Fruit fly (Drosophila melanogaster): ENCODE data around the gene CG11854.

The CG11854 gene

dm6 chr3R:25249145-25250141 is 7.6 kb downstream of the CG11854 start, which contains the start of gene Nup358:
TSS of gene Nup358 (plus strand) at chr3R:25249348.
- no peak for TF ChIP-seq usp (GFP tag; optimal IDR thresholded peaks at IDR 0.05)

- TF ChIP-seq CG8478 (optimal IDR thresholded peaks at IDR 0.05) (no peak), usp (GFP tag; optimal IDR thresholded peaks at IDR 0.05) (no peak), psq (optimal IDR thresholded peaks at IDR 0.05) (no peak), pan (optimal IDR thresholded peaks at IDR 0.05) (no peak), EcR (GFP tag; optimal IDR thresholded peaks at IDR 0.05) (no peak), Dll (optimal IDR thresholded peaks at IDR 0.05) (no peak)
Observed at dm6 chr3R:25258628-25259240, 16.9 kb downstream of the CG11854 start, which contains the start of gene CG11857. TSS of gene CG11857 (plus strand) at chr3R:25258898.

- TF ChIP-seq usp (GFP tag; optimal IDR thresholded peaks at IDR 0.05) (no peak), psq (optimal IDR thresholded peaks at IDR 0.05) (no peak), EcR (GFP tag; optimal IDR thresholded peaks at IDR 0.05) (no peak), pan (optimal IDR thresholded peaks at IDR 0.05) (no peak), Dll (optimal IDR thresholded peaks at IDR 0.05) (no peak), CG8478 (optimal IDR thresholded peaks at IDR 0.05) (no peak)
Observed at dm6 chr3R:25260670-25261069, 18.9 kb downstream of the CG11854 start.

dm6 chr3R:25262322-25262761 is 20.5 kb downstream of the CG11854 start, which contains the start of the genes Kdsr and CG11858:
TSS of gene Kdsr (minus strand) at chr3R:25262498.
TSS of gene CG11858 (plus strand) at chr3R:25262741.
- no peak for TF ChIP-seq EcR (GFP tag; optimal IDR thresholded peaks at IDR 0.05)
- no peak for TF ChIP-seq Dll (optimal IDR thresholded peaks at IDR 0.05)
- no peak for TF ChIP-seq CG8478 (optimal IDR thresholded peaks at IDR 0.05)
- no peak for TF ChIP-seq usp (GFP tag; optimal IDR thresholded peaks at IDR 0.05)
- TF ChIP-seq pan (optimal IDR thresholded peaks at IDR 0.05), result no peak
- no peak for TF ChIP-seq psq (optimal IDR thresholded peaks at IDR 0.05)

- TF ChIP-seq usp (GFP tag; optimal IDR thresholded peaks at IDR 0.05) (no peak), Dll (optimal IDR thresholded peaks at IDR 0.05) (no peak), pan (optimal IDR thresholded peaks at IDR 0.05) (no peak), EcR (GFP tag; optimal IDR thresholded peaks at IDR 0.05) (no peak), psq (optimal IDR thresholded peaks at IDR 0.05) (no peak), CG8478 (optimal IDR thresholded peaks at IDR 0.05) (no peak)
Observed at dm6 chr3R:25265589-25266201, 23.9 kb downstream of the CG11854 start, which contains the start of the genes GlnRS and RIOK2. TSS of gene GlnRS (minus strand) at chr3R:25265721. TSS of gene RIOK2 (plus strand) at chr3R:25265844.

dm6 chr3R:25266751-25267150 is 24.9 kb downstream of the CG11854 start:
- TF ChIP-seq usp (GFP tag; optimal IDR thresholded peaks at IDR 0.05), result no peak
- no peak for TF ChIP-seq pan (optimal IDR thresholded peaks at IDR 0.05)
- TF ChIP-seq EcR (GFP tag; optimal IDR thresholded peaks at IDR 0.05), result no peak
- no peak for TF ChIP-seq Dll (optimal IDR thresholded peaks at IDR 0.05)
- TF ChIP-seq psq (optimal IDR thresholded peaks at IDR 0.05), result no peak
- no peak for TF ChIP-seq CG8478 (optimal IDR thresholded peaks at IDR 0.05)

dm6 chr3R:25269909-25270308 is 28.1 kb downstream of the CG11854 start, which contains the start of the genes CG11889 and CG11891:
TSS of gene CG11889 (plus strand) at chr3R:25270209.
TSS of gene CG11891 (plus strand) at chr3R:25270209.
- TF ChIP-seq pan (optimal IDR thresholded peaks at IDR 0.05) (no peak), Dll (optimal IDR thresholded peaks at IDR 0.05) (no peak), CG8478 (optimal IDR thresholded peaks at IDR 0.05) (no peak)

dm6 chr3R:25273537-25273936 is 31.7 kb downstream of the CG11854 start, which contains the start of gene CG11878:
TSS of gene CG11878 (plus strand) at chr3R:25273837.
- no peak for TF ChIP-seq psq (optimal IDR thresholded peaks at IDR 0.05)
- no peak for TF ChIP-seq EcR (GFP tag; optimal IDR thresholded peaks at IDR 0.05)
- TF ChIP-seq usp (GFP tag; optimal IDR thresholded peaks at IDR 0.05), result no peak
- no peak for TF ChIP-seq CG8478 (optimal IDR thresholded peaks at IDR 0.05)
- TF ChIP-seq pan (optimal IDR thresholded peaks at IDR 0.05), result no peak

- TF ChIP-seq pan (optimal IDR thresholded peaks at IDR 0.05) (no peak), psq (optimal IDR thresholded peaks at IDR 0.05) (no peak), CG8478 (optimal IDR thresholded peaks at IDR 0.05) (no peak), Dll (optimal IDR thresholded peaks at IDR 0.05) (no peak), usp (GFP tag; optimal IDR thresholded peaks at IDR 0.05) (no peak), EcR (GFP tag; optimal IDR thresholded peaks at IDR 0.05) (no peak)
Observed at dm6 chr3R:25275276-25275675, 33.5 kb downstream of the CG11854 start.

dm6 chr3R:25277112-25277511 is 35.3 kb downstream of the CG11854 start, which contains the start of gene CG10513:
TSS of gene CG10513 (minus strand) at chr3R:25277212.
- no peak for TF ChIP-seq EcR (GFP tag; optimal IDR thresholded peaks at IDR 0.05)
- no peak for TF ChIP-seq psq (optimal IDR thresholded peaks at IDR 0.05)
- no peak for TF ChIP-seq usp (GFP tag; optimal IDR thresholded peaks at IDR 0.05)
- TF ChIP-seq Dll (optimal IDR thresholded peaks at IDR 0.05), result no peak
- TF ChIP-seq pan (optimal IDR thresholded peaks at IDR 0.05), result no peak
- TF ChIP-seq CG8478 (optimal IDR thresholded peaks at IDR 0.05), result no peak

dm6 chr3R:25279796-25280350 is 38.1 kb downstream of the CG11854 start, which contains the start of gene CG10514:
TSS of gene CG10514 (minus strand) at chr3R:25279846.
- no peak for TF ChIP-seq pan (optimal IDR thresholded peaks at IDR 0.05)
- no peak for TF ChIP-seq Dll (optimal IDR thresholded peaks at IDR 0.05)
